Fruit fly (Drosophila melanogaster) whole organism, embryonic: ENCODE data around the gene CG15282.

Experiments used
- Antp ChIP-seq: fragments of 200-800 bp; sonication (Bioruptor generic); optimal IDR thresholded peaks from 3 replicates; lab custom pipeline; 2016; ENCODE audit warnings: missing biosample characterization, missing genetic modification characterization
- Awh ChIP-seq: fragments of 200-800 bp; sonication (Bioruptor generic); IDR thresholded peaks from 2 replicates; pipeline ENCODE4, ENCODE4 v1.3.6; 2022; ENCODE audit warnings: missing biosample characterization, missing genetic modification characterization
- Bdp1 ChIP-seq: fragments of 200-800 bp; sonication (Bioruptor generic); optimal IDR thresholded peaks from 3 replicates; lab custom pipeline; 2016; ENCODE audit warnings: missing biosample characterization, missing genetic modification characterization
- CG10462 ChIP-seq: fragments of 200-800 bp; sonication (Bioruptor generic); optimal IDR thresholded peaks from 2 replicates; lab custom pipeline; 2016; ENCODE audit warnings: missing biosample characterization, missing genetic modification characterization
- CG11398 ChIP-seq: fragments of 200-800 bp; sonication (Bioruptor generic); optimal IDR thresholded peaks from 2 replicates; lab custom pipeline; 2016; ENCODE audit warnings: missing biosample characterization, missing genetic modification characterization
- CG13424 ChIP-seq: fragments of 200-800 bp; sonication (Bioruptor generic); optimal IDR thresholded peaks from 2 replicates; lab custom pipeline; 2019; ENCODE audit warnings: missing biosample characterization, mild to moderate bottlenecking, missing genetic modification characterization, moderate library complexity
- CG14050 ChIP-seq: fragments of 200-800 bp; sonication (Bioruptor generic); IDR thresholded peaks from 3 replicates; pipeline ENCODE4 v1.3.6; 2022; ENCODE audit warnings: missing biosample characterization, missing genetic modification characterization
- CG15073 ChIP-seq: fragments of 200-800 bp; sonication (Bioruptor generic); optimal IDR thresholded peaks from 2 replicates; lab custom pipeline; 2016; ENCODE audit warnings: missing biosample characterization, missing genetic modification characterization
- CG1529 ChIP-seq: fragments of 200-800 bp; sonication (Bioruptor generic); optimal IDR thresholded peaks from 3 replicates; lab custom pipeline; 2018; ENCODE audit warnings: missing biosample characterization, missing genetic modification characterization
- CG1603 ChIP-seq: fragments of 200-800 bp; sonication (Bioruptor generic); optimal IDR thresholded peaks from 2 replicates; lab custom pipeline; 2019; ENCODE audit warnings: missing biosample characterization, mild to moderate bottlenecking, missing genetic modification characterization, moderate library complexity
- CG17359 ChIP-seq: fragments of 200-800 bp; sonication (Bioruptor generic); optimal IDR thresholded peaks from 3 replicates; lab custom pipeline; 2018; ENCODE audit warnings: missing biosample characterization, mild to moderate bottlenecking, missing genetic modification characterization, moderate library complexity
- CG1792 ChIP-seq: fragments of 200-800 bp; sonication (Bioruptor generic); optimal IDR thresholded peaks from 2 replicates; lab custom pipeline; 2016; ENCODE audit warnings: missing biosample characterization, missing genetic modification characterization
- CG2120 ChIP-seq: fragments of 200-800 bp; sonication (Bioruptor generic); optimal IDR thresholded peaks from 3 replicates; lab custom pipeline; 2016; ENCODE audit warnings: missing biosample characterization, missing genetic modification characterization
- CG3726 ChIP-seq: fragments of 200-800 bp; sonication (Bioruptor generic); IDR thresholded peaks from 3 replicates; pipeline ENCODE4, ENCODE4 v1.3.6; 2022; ENCODE audit warnings: missing biosample characterization, missing genetic modification characterization
- CG7271 ChIP-seq: fragments of 200-800 bp; sonication (Bioruptor generic); optimal IDR thresholded peaks from 2 replicates; lab custom pipeline; 2018; ENCODE audit warnings: missing biosample characterization, mild to moderate bottlenecking, missing genetic modification characterization, moderate library complexity
- CHES-1-like ChIP-seq: fragments of 200-800 bp; sonication (Bioruptor generic); optimal IDR thresholded peaks from 2 replicates; lab custom pipeline; 2016; ENCODE audit warnings: missing biosample characterization, missing genetic modification characterization
- Chrac-16 ChIP-seq: fragments of 200-800 bp; sonication (Bioruptor generic); optimal IDR thresholded peaks from 3 replicates; lab custom pipeline; 2016; ENCODE audit warnings: missing biosample characterization, missing genetic modification characterization
- Dip3 ChIP-seq: fragments of 200-800 bp; sonication (Bioruptor generic); optimal IDR thresholded peaks from 3 replicates; lab custom pipeline; 2016; ENCODE audit warnings: missing biosample characterization, missing genetic modification characterization
- Eip74EF ChIP-seq, 2 experiments: fragments of 200-800 bp in 1 of 2; fragments of >200 bp in 1 of 2; sonication (Bioruptor generic) in 1 of 2; optimal IDR thresholded peaks; 2 replicates each; lab custom pipeline; 2017 to 2019; ENCODE audit warnings: missing biosample characterization in 2 of 2, missing genetic modification characterization in 2 of 2, mild to moderate bottlenecking in 1 of 2, moderate library complexity in 1 of 2
- HLH54F ChIP-seq: fragments of 200-800 bp; sonication (Bioruptor generic); optimal IDR thresholded peaks from 3 replicates; lab custom pipeline; 2016; ENCODE audit warnings: missing biosample characterization, missing genetic modification characterization
- Hey ChIP-seq: fragments of 200-800 bp; sonication (Bioruptor generic); optimal IDR thresholded peaks from 3 replicates; lab custom pipeline; 2018; ENCODE audit warnings: missing biosample characterization, mild to moderate bottlenecking, missing genetic modification characterization
- Hr39 ChIP-seq: fragments of >200 bp; optimal IDR thresholded peaks from 2 replicates; lab custom pipeline; 2017
- Hr78 ChIP-seq, 2 experiments: fragments of 200-800 bp in 1 of 2; fragments of >200 bp in 1 of 2; sonication (Bioruptor generic) in 1 of 2; optimal IDR thresholded peaks; 2 replicates each; lab custom pipeline; 2017 to 2019; ENCODE audit warnings: missing biosample characterization in 2 of 2, missing genetic modification characterization in 2 of 2, mild to moderate bottlenecking in 1 of 2, moderate library complexity in 1 of 2
- Mes4 ChIP-seq: fragments of 200-800 bp; sonication (Bioruptor generic); optimal IDR thresholded peaks from 2 replicates; lab custom pipeline; 2016; ENCODE audit warnings: missing biosample characterization, missing genetic modification characterization
- PHDP ChIP-seq: fragments of 200-800 bp; sonication (Bioruptor generic); optimal IDR thresholded peaks from 3 replicates; lab custom pipeline; 2018; ENCODE audit warnings: missing biosample characterization, mild to moderate bottlenecking, missing genetic modification characterization, moderate library complexity
- Ravus ChIP-seq: fragments of 200-800 bp; sonication (Bioruptor generic); IDR thresholded peaks from 2 replicates; pipeline ENCODE4 v1.3.6; 2022; ENCODE audit warnings: missing biosample characterization, missing genetic modification characterization
- Scr ChIP-seq: fragments of 200-800 bp; sonication (Bioruptor generic); IDR thresholded peaks from 2 replicates; pipeline ENCODE4 v1.3.6; 2022; ENCODE audit warnings: missing biosample characterization, missing genetic modification characterization; ENCODE audit not compliant: partially characterized antibody
- Sox100B ChIP-seq: fragments of 200-800 bp; sonication (Bioruptor generic); optimal IDR thresholded peaks from 3 replicates; lab custom pipeline; 2018; ENCODE audit warnings: missing biosample characterization, mild to moderate bottlenecking, missing genetic modification characterization
- Stat92E ChIP-seq, 3 experiments: fragments of >200 bp in 2 of 3; fragments of 200-800 bp in 1 of 3; sonication (Bioruptor generic) in 1 of 3; optimal IDR thresholded peaks; 2 replicates each; lab custom pipeline; 2017 to 2019; ENCODE audit warnings: missing biosample characterization in 3 of 3, missing genetic modification characterization in 3 of 3, mild to moderate bottlenecking in 1 of 3, moderate library complexity in 1 of 3
- Usf ChIP-seq: fragments of 200-800 bp; sonication (Bioruptor generic); optimal IDR thresholded peaks from 2 replicates; lab custom pipeline; 2017; ENCODE audit warnings: missing genotype, missing biosample characterization, missing genetic modification characterization
- Xrp1 ChIP-seq: fragments of 200-800 bp; sonication (Bioruptor generic); IDR thresholded peaks from 2 replicates; pipeline ENCODE4 v1.3.6; 2022; ENCODE audit warnings: missing biosample characterization, missing genetic modification characterization
- abd-A ChIP-seq: fragments of 200-800 bp; sonication (Bioruptor generic); optimal IDR thresholded peaks from 3 replicates; lab custom pipeline; 2019; ENCODE audit warnings: missing biosample characterization, mild to moderate bottlenecking, missing genetic modification characterization, moderate library complexity
- bcd ChIP-seq: fragments of 200-800 bp; sonication (Bioruptor generic); optimal IDR thresholded peaks from 2 replicates; lab custom pipeline; 2017; ENCODE audit warnings: missing biosample characterization, mild to moderate bottlenecking, missing genetic modification characterization
- dysf ChIP-seq: fragments of 200-800 bp; sonication (Bioruptor generic); IDR thresholded peaks from 3 replicates; pipeline ENCODE4 v1.3.6; 2022; ENCODE audit warnings: missing biosample characterization, missing genetic modification characterization
- gcm ChIP-seq: fragments of 200-800 bp; sonication (Bioruptor generic); optimal IDR thresholded peaks from 2 replicates; lab custom pipeline; 2019; ENCODE audit warnings: missing biosample characterization, mild to moderate bottlenecking, missing genetic modification characterization, moderate library complexity
- gt ChIP-seq: fragments of 200-800 bp; sonication (Bioruptor generic); IDR thresholded peaks from 2 replicates; pipeline ENCODE4 v1.3.6; 2022; ENCODE audit warnings: missing biosample characterization, missing genetic modification characterization
- h ChIP-seq: fragments of >200 bp; optimal IDR thresholded peaks from 2 replicates; lab custom pipeline; 2017
- hb ChIP-seq: fragments of 200-800 bp; sonication (Bioruptor generic); IDR thresholded peaks from 3 replicates; pipeline ENCODE4 v1.3.6; 2022; ENCODE audit warnings: missing biosample characterization, missing genetic modification characterization; ENCODE audit not compliant: partially characterized antibody
- jigr1 ChIP-seq: fragments of 200-800 bp; sonication (Bioruptor generic); IDR thresholded peaks from 3 replicates; pipeline ENCODE4 v1.3.6; 2022; ENCODE audit warnings: missing biosample characterization, missing genetic modification characterization
- lab ChIP-seq: fragments of 200-800 bp; sonication (Bioruptor generic); optimal IDR thresholded peaks from 3 replicates; lab custom pipeline; 2017; ENCODE audit warnings: missing biosample characterization, missing genetic modification characterization, mild to moderate bottlenecking, moderate library complexity, missing genetic modification reagents
- lola ChIP-seq, 3 experiments: fragments of >200 bp in 2 of 3; fragments of 200-800 bp in 1 of 3; sonication (Bioruptor generic) in 1 of 3; optimal IDR thresholded peaks; 2 replicates each; lab custom pipeline; 2017 to 2019; ENCODE audit warnings: missing biosample characterization in 3 of 3, missing genetic modification characterization in 3 of 3, mild to moderate bottlenecking in 1 of 3, moderate library complexity in 1 of 3
- mirr ChIP-seq: fragments of 200-800 bp; sonication (Bioruptor generic); optimal IDR thresholded peaks from 3 replicates; lab custom pipeline; 2018; ENCODE audit warnings: missing biosample characterization, mild to moderate bottlenecking, missing genetic modification characterization
- pzg ChIP-seq: fragments of 200-800 bp; sonication (Bioruptor generic); optimal IDR thresholded peaks from 3 replicates; lab custom pipeline; 2018; ENCODE audit warnings: missing biosample characterization, mild to moderate bottlenecking, missing genetic modification characterization, moderate library complexity
- ranshi ChIP-seq: fragments of 200-800 bp; sonication (Bioruptor generic); IDR thresholded peaks from 2 replicates; pipeline ENCODE4 v1.3.6; 2022; ENCODE audit warnings: missing biosample characterization, missing genetic modification characterization
- run ChIP-seq: fragments of 200-800 bp; sonication (Bioruptor generic); optimal IDR thresholded peaks from 3 replicates; lab custom pipeline; 2018; ENCODE audit warnings: missing biosample characterization, mild to moderate bottlenecking, missing genetic modification characterization
- seq ChIP-seq: fragments of 200-800 bp; sonication (Bioruptor generic); IDR thresholded peaks from 2 replicates; pipeline ENCODE4 v1.3.6; 2022; ENCODE audit warnings: missing biosample characterization, missing genetic modification characterization
- slou ChIP-seq: fragments of 200-800 bp; sonication (Bioruptor generic); optimal IDR thresholded peaks from 3 replicates; lab custom pipeline; 2016; ENCODE audit warnings: missing biosample characterization, missing genetic modification characterization
- vvl ChIP-seq: fragments of 200-800 bp; sonication (Bioruptor generic); IDR thresholded peaks from 2 replicates; pipeline ENCODE4 v1.3.6; 2022; ENCODE audit warnings: missing biosample characterization, missing genetic modification characterization
- zen ChIP-seq: fragments of 200-800 bp; sonication (Bioruptor generic); optimal IDR thresholded peaks from 3 replicates; lab custom pipeline; 2018; ENCODE audit warnings: missing biosample characterization, mild to moderate bottlenecking, missing genetic modification characterization, moderate library complexity

CG15282 gene

dm6 chr2L:14688922-14689711 lies 23.2 kb upstream of the CG15282 start, which contains the start of gene osp (continued):
- peak in 1 of 2 experiments; percentile 94 for TF ChIP-seq Hr78 (GFP tag; optimal IDR thresholded peaks at IDR 0.05; lab: Kevin White, UChicago)
- peak in 1 of 3 experiments; percentile 98 for TF ChIP-seq lola (GFP tag; optimal IDR thresholded peaks at IDR 0.05; lab: Kevin White, UChicago)
- peak; percentile 78 for TF ChIP-seq CG15073 (GFP tag; lab: Kevin White, UChicago)
- TF ChIP-seq gcm (GFP tag; lab: Kevin White, UChicago), result peak; percentile 99
- peak; percentile 95 for TF ChIP-seq CG1603
- peak in 1 of 2 experiments; percentile 99 for TF ChIP-seq Eip74EF (GFP tag; optimal IDR thresholded peaks at IDR 0.05; lab: Kevin White, UChicago)
- TF ChIP-seq pzg (GFP tag; lab: Kevin White, UChicago), result peak; percentile 31
- peak; percentile 69 for TF ChIP-seq Mes4
- TF ChIP-seq Hey (tag; lab: Kevin White, UChicago), result peak; percentile 66
- peak; percentile 99 for TF ChIP-seq ranshi (GFP tag; lab: Robert Waterston, UW)
- TF ChIP-seq bcd (GFP tag; lab: Kevin White, UChicago), result peak; percentile 98
- TF ChIP-seq jigr1 (GFP tag; lab: Robert Waterston, UW), result peak; percentile 93
- peak; percentile 99 for TF ChIP-seq dysf (GFP tag; lab: Robert Waterston, UW)
- peak; percentile 99 for TF ChIP-seq lab (GFP tag; lab: Kevin White, UChicago)
- peak; percentile 96 for TF ChIP-seq CG7271 (tag; lab: Kevin White, UChicago)
- peak in 1 of 3 experiments; percentile 99 for TF ChIP-seq Stat92E (GFP tag; optimal IDR thresholded peaks at IDR 0.05; lab: Kevin White, UChicago)
- TF ChIP-seq CG10462 (GFP tag; lab: Kevin White, UChicago), result peak; percentile 95
- TF ChIP-seq CG13424, result peak; percentile 99
- TF ChIP-seq seq (GFP tag; lab: Robert Waterston, UW), result peak; percentile 98
- TF ChIP-seq vvl (GFP tag; lab: Robert Waterston, UW), result peak; percentile 100
- TF ChIP-seq hb (GFP tag; lab: Robert Waterston, UW), result no peak
- peak; percentile 96 for TF ChIP-seq Chrac-16 (GFP tag; lab: Kevin White, UChicago)
- TF ChIP-seq mirr (GFP tag; lab: Kevin White, UChicago), result peak; percentile 91
- peak; percentile 93 for TF ChIP-seq abd-A (tag; lab: Kevin White, UChicago)
- peak; percentile 98 for TF ChIP-seq CG3726 (GFP tag; lab: Robert Waterston, UW)
- TF ChIP-seq zen (tag; lab: Kevin White, UChicago), result peak; percentile 97
- TF ChIP-seq HLH54F (GFP tag; lab: Kevin White, UChicago), result peak; percentile 74
- TF ChIP-seq Antp (GFP tag; lab: Kevin White, UChicago), result peak; percentile 74
- TF ChIP-seq slou (GFP tag; lab: Kevin White, UChicago), result peak; percentile 95
- peak; percentile 100 for TF ChIP-seq PHDP (tag; lab: Kevin White, UChicago)
- peak; percentile 99 for TF ChIP-seq Awh (GFP tag; lab: Robert Waterston, UW)
- peak; percentile 99 for TF ChIP-seq CG17359 (tag; lab: Kevin White, UChicago)
- peak; percentile 97 for TF ChIP-seq CG1529 (GFP tag; lab: Kevin White, UChicago)
- TF ChIP-seq CG14050, result peak; percentile 98
- peak; percentile 98 for TF ChIP-seq run (tag; lab: Kevin White, UChicago)
- peak; percentile 96 for TF ChIP-seq CG2120
- TF ChIP-seq Xrp1, result peak; percentile 99
- peak; percentile 66 for TF ChIP-seq Bdp1 (GFP tag; lab: Kevin White, UChicago)
- TF ChIP-seq h, result no peak
- peak; percentile 66 for TF ChIP-seq Dip3 (GFP tag; lab: Kevin White, UChicago)
- TF ChIP-seq Ravus (GFP tag; lab: Robert Waterston, UW), result peak; percentile 95
- peak; percentile 95 for TF ChIP-seq gt (GFP tag; lab: Robert Waterston, UW)
- peak; percentile 98 for TF ChIP-seq Sox100B (GFP tag; lab: Kevin White, UChicago)
- TF ChIP-seq Hr39 (lab: Kevin White, UChicago), result no peak
- peak; percentile 70 for TF ChIP-seq CG1792 (GFP tag; lab: Kevin White, UChicago)
- TF ChIP-seq CG11398 (GFP tag; lab: Kevin White, UChicago), result peak; percentile 34
- TF ChIP-seq Scr (GFP tag; lab: Robert Waterston, UW), result peak; percentile 57
- TF ChIP-seq CHES-1-like (GFP tag; lab: Kevin White, UChicago), result peak; percentile 58
- peak; percentile 87 for TF ChIP-seq Usf
